Fruit fly (Drosophila melanogaster) whole organism, embryonic: ENCODE data around the gene Cyp12a4.
A peak's percentile ranks its signal among the peaks of the same experiment; 100 is the strongest.

Experiments
- Adf1 ChIP-seq: fragments of 200-800 bp; sonication (Bioruptor generic); IDR thresholded peaks from 2 replicates; pipeline ENCODE4 v1.3.6; 2022; ENCODE audit warnings: missing biosample characterization, missing genetic modification characterization
- Aef1 ChIP-seq: fragments of 200-800 bp; sonication (Bioruptor generic); IDR thresholded peaks from 3 replicates; pipeline ENCODE4 v1.3.6; 2022; ENCODE audit warnings: missing biosample characterization, missing genetic modification characterization
- BtbVII ChIP-seq: fragments of 200-800 bp; sonication (Bioruptor generic); optimal IDR thresholded peaks from 3 replicates; lab custom pipeline; 2017; ENCODE audit warnings: missing biosample characterization, mild to moderate bottlenecking, missing genetic modification characterization
- CG10267 ChIP-seq: fragments of 200-800 bp; sonication (Bioruptor generic); optimal IDR thresholded peaks from 2 replicates; lab custom pipeline; 2018; ENCODE audit warnings: missing biosample characterization, mild to moderate bottlenecking, missing genetic modification characterization, moderate library complexity
- CG10274 ChIP-seq: fragments of 200-800 bp; sonication (Bioruptor generic); optimal IDR thresholded peaks from 3 replicates; lab custom pipeline; 2017; ENCODE audit warnings: missing biosample characterization, mild to moderate bottlenecking, missing genetic modification characterization
- CG10366 ChIP-seq: fragments of 200-800 bp; sonication (Bioruptor generic); IDR thresholded peaks from 2 replicates; pipeline ENCODE4 v1.3.6; 2022; ENCODE audit warnings: missing biosample characterization, missing genetic modification characterization
- CG11723 ChIP-seq: fragments of 200-800 bp; sonication (Bioruptor generic); optimal IDR thresholded peaks from 2 replicates; lab custom pipeline; 2017; ENCODE audit warnings: missing biosample characterization, mild to moderate bottlenecking, missing genetic modification characterization
- CG12071 ChIP-seq: fragments of 200-800 bp; sonication (Bioruptor generic); optimal IDR thresholded peaks from 3 replicates; lab custom pipeline; 2018; ENCODE audit warnings: missing biosample characterization, mild to moderate bottlenecking, missing genetic modification characterization
- CG12769 ChIP-seq: fragments of 200-800 bp; sonication (Bioruptor generic); optimal IDR thresholded peaks from 2 replicates; lab custom pipeline; 2019; ENCODE audit warnings: missing biosample characterization, mild to moderate bottlenecking, missing genetic modification characterization, moderate library complexity
- CG13775 ChIP-seq: fragments of 200-800 bp; sonication (Bioruptor generic); optimal IDR thresholded peaks from 3 replicates; lab custom pipeline; 2017; ENCODE audit warnings: missing biosample characterization, mild to moderate bottlenecking, missing genetic modification characterization
- CG14050 ChIP-seq: fragments of 200-800 bp; sonication (Bioruptor generic); IDR thresholded peaks from 3 replicates; pipeline ENCODE4 v1.3.6; 2022; ENCODE audit warnings: missing biosample characterization, missing genetic modification characterization
- CG15514 ChIP-seq: fragments of 200-800 bp; sonication (Bioruptor generic); optimal IDR thresholded peaks from 3 replicates; lab custom pipeline; 2017; ENCODE audit warnings: missing biosample characterization, missing genetic modification characterization, mild to moderate bottlenecking, moderate library complexity, missing genetic modification reagents
- CG2199 ChIP-seq: fragments of 200-800 bp; sonication (Bioruptor generic); IDR thresholded peaks from 3 replicates; pipeline ENCODE4 v1.3.6; 2022; ENCODE audit warnings: missing biosample characterization, missing genetic modification characterization
- CG2875 ChIP-seq: fragments of 200-800 bp; sonication (Bioruptor generic); optimal IDR thresholded peaks from 2 replicates; lab custom pipeline; 2017; ENCODE audit warnings: missing biosample characterization, mild to moderate bottlenecking, missing genetic modification characterization, missing genetic modification reagents
- CG4424 ChIP-seq: fragments of 200-800 bp; sonication (Bioruptor generic); optimal IDR thresholded peaks from 3 replicates; lab custom pipeline; 2016; ENCODE audit warnings: missing biosample characterization, missing genetic modification characterization
- CG4707 ChIP-seq: fragments of 200-800 bp; sonication (Bioruptor generic); optimal IDR thresholded peaks from 2 replicates; lab custom pipeline; 2018; ENCODE audit warnings: missing biosample characterization, mild to moderate bottlenecking, missing genetic modification characterization, moderate library complexity
- CG4854 ChIP-seq: fragments of 200-800 bp; sonication (Bioruptor generic); optimal IDR thresholded peaks from 2 replicates; lab custom pipeline; 2016; ENCODE audit warnings: missing biosample characterization, missing genetic modification characterization, inconsistent platforms
- CG7786 ChIP-seq: fragments of 200-800 bp; sonication (Bioruptor generic); optimal IDR thresholded peaks from 2 replicates; lab custom pipeline; 2016; ENCODE audit warnings: missing biosample characterization, missing genetic modification characterization
- CG8359 ChIP-seq: fragments of 200-800 bp; sonication (Bioruptor generic); optimal IDR thresholded peaks from 2 replicates; lab custom pipeline; 2017; ENCODE audit warnings: missing biosample characterization, mild to moderate bottlenecking, missing genetic modification characterization, borderline replicate concordance
- D ChIP-seq, 2 experiments: fragments of 200-800 bp in 1 of 2; fragments of >200 bp in 1 of 2; sonication (Bioruptor generic) in 1 of 2; optimal IDR thresholded peaks; 2 replicates in 1 of 2; 3 replicates in 1 of 2; lab custom pipeline; 2017; ENCODE audit warnings: mild to moderate bottlenecking in 1 of 2, missing biosample characterization in 1 of 2, missing genetic modification characterization in 1 of 2, missing genetic modification reagents in 1 of 2
- Dll ChIP-seq: fragments of 200-800 bp; sonication (Bioruptor generic); IDR thresholded peaks from 4 replicates; pipeline ENCODE4 v1.3.6; 2022; ENCODE audit warnings: missing biosample characterization, missing genetic modification characterization; ENCODE audit not compliant: partially characterized antibody
- GATAe ChIP-seq: fragments of 200-800 bp; sonication (Bioruptor generic); conservative IDR thresholded peaks from 2 replicates; pipeline ENCODE4 v1.3.6; 2022; ENCODE audit warnings: missing biosample characterization, missing genetic modification characterization
- HHEX ChIP-seq: fragments of 200-800 bp; sonication (Bioruptor generic); optimal IDR thresholded peaks from 3 replicates; lab custom pipeline; 2017; ENCODE audit warnings: missing biosample characterization, mild to moderate bottlenecking, missing genetic modification characterization, missing genetic modification reagents
- MBD-R2 ChIP-seq: fragments of 200-800 bp; sonication (Bioruptor generic); IDR thresholded peaks from 2 replicates; pipeline ENCODE4 v1.3.6; 2022; ENCODE audit warnings: missing biosample characterization, missing genetic modification characterization
- Myb ChIP-seq: fragments of 200-800 bp; sonication (Bioruptor generic); optimal IDR thresholded peaks from 2 replicates; lab custom pipeline; 2016; ENCODE audit warnings: missing biosample characterization, missing genetic modification characterization
- Nf-YA ChIP-seq: fragments of 200-800 bp; sonication (Bioruptor generic); IDR thresholded peaks from 2 replicates; pipeline ENCODE4 v1.3.6; 2022; ENCODE audit warnings: missing biosample characterization, missing genetic modification characterization
- Opbp ChIP-seq: fragments of 200-800 bp; sonication (Bioruptor generic); IDR thresholded peaks from 3 replicates; pipeline ENCODE4 v1.3.6; 2022; ENCODE audit warnings: missing biosample characterization, missing genetic modification characterization; ENCODE audit not compliant: partially characterized antibody
- Optix ChIP-seq: fragments of 200-800 bp; sonication (Bioruptor generic); IDR thresholded peaks from 3 replicates; pipeline ENCODE4 v1.3.6; 2022; ENCODE audit warnings: missing biosample characterization, missing genetic modification characterization
- Ptx1 ChIP-seq: fragments of 200-800 bp; sonication (Bioruptor generic); IDR thresholded peaks from 2 replicates; pipeline ENCODE4 v1.3.6; 2022; ENCODE audit warnings: missing biosample characterization, missing genetic modification characterization
- az2 ChIP-seq: fragments of 200-800 bp; sonication (Bioruptor generic); optimal IDR thresholded peaks from 3 replicates; lab custom pipeline; 2016; ENCODE audit warnings: missing biosample characterization, missing genetic modification characterization
- ci ChIP-seq: fragments of 200-800 bp; sonication (Bioruptor generic); IDR thresholded peaks from 3 replicates; pipeline ENCODE4 v1.3.6; 2022; ENCODE audit warnings: missing biosample characterization, missing genetic modification characterization
- cwo ChIP-seq: fragments of 200-800 bp; sonication (Bioruptor generic); optimal IDR thresholded peaks from 3 replicates; lab custom pipeline; 2017; ENCODE audit warnings: missing biosample characterization, missing genetic modification characterization, mild to moderate bottlenecking, moderate library complexity, missing genetic modification reagents
- dati ChIP-seq: fragments of 200-800 bp; sonication (Bioruptor generic); IDR thresholded peaks from 2 replicates; pipeline ENCODE4 v1.3.6; 2022; ENCODE audit warnings: missing biosample characterization, missing genetic modification characterization
- gce ChIP-seq: fragments of 200-800 bp; sonication (Bioruptor generic); IDR thresholded peaks from 3 replicates; pipeline ENCODE4 v1.3.6; 2022; ENCODE audit warnings: missing biosample characterization, missing genetic modification characterization
- gfzf ChIP-seq: fragments of 200-800 bp; sonication (Bioruptor generic); optimal IDR thresholded peaks from 2 replicates; lab custom pipeline; 2016; ENCODE audit warnings: missing biosample characterization, mild to moderate bottlenecking, missing genetic modification characterization, moderate library complexity
- gsb ChIP-seq: fragments of 200-800 bp; sonication (Bioruptor generic); IDR thresholded peaks from 2 replicates; pipeline ENCODE4 v1.3.6; 2022; ENCODE audit warnings: missing biosample characterization, missing genetic modification characterization
- hth ChIP-seq: fragments of >200 bp; optimal IDR thresholded peaks from 2 replicates; lab custom pipeline; 2017; ENCODE audit warnings: inconsistent platforms
- lab ChIP-seq: fragments of 200-800 bp; sonication (Bioruptor generic); optimal IDR thresholded peaks from 3 replicates; lab custom pipeline; 2017; ENCODE audit warnings: missing biosample characterization, missing genetic modification characterization, mild to moderate bottlenecking, moderate library complexity, missing genetic modification reagents
- onecut ChIP-seq: fragments of 200-800 bp; sonication (Bioruptor generic); IDR thresholded peaks from 2 replicates; pipeline ENCODE4 v1.3.6; 2022; ENCODE audit warnings: missing biosample characterization, missing genetic modification characterization
- peb ChIP-seq: fragments of 200-800 bp; sonication (Bioruptor generic); IDR thresholded peaks from 2 replicates; pipeline ENCODE4 v1.3.6; 2022; ENCODE audit warnings: missing biosample characterization, missing genetic modification characterization
- pita ChIP-seq: fragments of 200-800 bp; sonication (Bioruptor generic); optimal IDR thresholded peaks from 2 replicates; lab custom pipeline; 2017; ENCODE audit warnings: missing biosample characterization, mild to moderate bottlenecking, missing genetic modification characterization
- sens ChIP-seq: fragments of 200-800 bp; sonication (Bioruptor generic); peaks from one replicate; lab custom pipeline; 2016; ENCODE audit warnings: missing biosample characterization, missing genetic modification characterization
- slbo ChIP-seq: fragments of 200-800 bp; sonication (Bioruptor generic); IDR thresholded peaks from 2 replicates; pipeline ENCODE4 v1.3.6; 2022; ENCODE audit warnings: missing biosample characterization, missing genetic modification characterization
- stc ChIP-seq: fragments of 200-800 bp; sonication (Bioruptor generic); IDR thresholded peaks from 2 replicates; pipeline ENCODE4 v1.3.6; 2022; ENCODE audit warnings: missing biosample characterization, missing genetic modification characterization
- toy ChIP-seq: fragments of 200-800 bp; sonication (Bioruptor generic); IDR thresholded peaks from 2 replicates; pipeline ENCODE4 v1.3.6; 2022; ENCODE audit warnings: missing biosample characterization, missing genetic modification characterization
- unc-4 ChIP-seq: fragments of 200-800 bp; sonication (Bioruptor generic); IDR thresholded peaks from 2 replicates; pipeline ENCODE4 v1.3.6; 2022; ENCODE audit warnings: missing biosample characterization, missing genetic modification characterization; ENCODE audit not compliant: partially characterized antibody
- unpg ChIP-seq: fragments of 200-800 bp; sonication (Bioruptor generic); optimal IDR thresholded peaks from 3 replicates; lab custom pipeline; 2018; ENCODE audit warnings: missing biosample characterization, mild to moderate bottlenecking, missing genetic modification characterization, moderate library complexity
- z ChIP-seq: fragments of 200-800 bp; sonication (Bioruptor generic); IDR thresholded peaks from 3 replicates; pipeline ENCODE4 v1.3.6; 2022; ENCODE audit warnings: missing biosample characterization, missing genetic modification characterization
- zen2 ChIP-seq: fragments of 200-800 bp; sonication (Bioruptor generic); IDR thresholded peaks from 3 replicates; pipeline ENCODE4 v1.3.6; 2022; ENCODE audit warnings: missing biosample characterization, missing genetic modification characterization; ENCODE audit not compliant: partially characterized antibody

Gene Cyp12a4

dm6 chr3R:19166077-19166778, 31.3 kb downstream of the Cyp12a4 start (continued):
- TF ChIP-seq z (GFP tag; lab: Robert Waterston, UW) (no peak), cwo (no peak), CG10267 (tag; lab: Kevin White, UChicago) (no peak), gsb (GFP tag; lab: Robert Waterston, UW) (no peak), unc-4 (peak; percentile 10; the same call in 1 of the 2 replicates), onecut (GFP tag; lab: Robert Waterston, UW) (no peak), toy (GFP tag; lab: Robert Waterston, UW) (no peak), CG4707 (GFP tag; lab: Kevin White, UChicago) (peak; percentile 27), CG11723 (no peak), Myb (GFP tag; lab: Kevin White, UChicago) (no peak), CG12769 (tag; lab: Kevin White, UChicago) (peak; percentile 35), CG4424 (GFP tag; lab: Kevin White, UChicago) (no peak), CG12071 (GFP tag; lab: Kevin White, UChicago) (no peak), stc (GFP tag; lab: Robert Waterston, UW) (no peak), slbo (GFP tag; lab: Robert Waterston, UW) (no peak), Adf1 (GFP tag; lab: Robert Waterston, UW) (no peak), az2 (GFP tag; lab: Kevin White, UChicago) (peak; percentile 62), MBD-R2 (GFP tag; lab: Robert Waterston, UW) (no peak), ci (GFP tag; lab: Robert Waterston, UW) (no peak), pita (GFP tag; lab: Kevin White, UChicago) (no peak), zen2 (0 out of 3 replicates have a peak, but pooled peaks have one; percentile 1), CG2199 (GFP tag; lab: Robert Waterston, UW) (0 out of 3 replicates have a peak, but pooled peaks have one; percentile 35), CG15514 (GFP tag; lab: Kevin White, UChicago) (no peak), CG13775 (peak; percentile 0), gce (GFP tag; lab: Robert Waterston, UW) (no peak), Optix (GFP tag; lab: Robert Waterston, UW) (no peak), peb (GFP tag; lab: Robert Waterston, UW) (no peak), D (optimal IDR thresholded peaks at IDR 0.05; lab: Kevin White, UChicago) (no peak), D (GFP tag; optimal IDR thresholded peaks at IDR 0.05; lab: Kevin White, UChicago) (no peak), gfzf (no peak), lab (GFP tag; lab: Kevin White, UChicago) (no peak), CG4854 (GFP tag; lab: Kevin White, UChicago) (no peak), CG14050 (GFP tag; lab: Robert Waterston, UW) (no peak), Dll (GFP tag; lab: Robert Waterston, UW) (0 out of 4 replicates have a peak, but pooled peaks have one; percentile 19), BtbVII (GFP tag; lab: Kevin White, UChicago) (no peak), CG2875 (GFP tag; lab: Kevin White, UChicago) (no peak), Opbp (no peak), unpg (GFP tag; lab: Kevin White, UChicago) (no peak), hth (no peak), Ptx1 (GFP tag; lab: Robert Waterston, UW) (no peak), CG10366 (GFP tag; lab: Robert Waterston, UW) (no peak), HHEX (GFP tag; lab: Kevin White, UChicago) (no peak), CG8359 (no peak), CG10274 (GFP tag; lab: Kevin White, UChicago) (no peak), GATAe (no peak), Nf-YA (0 out of 2 replicates have a peak, but pooled peaks have one; percentile 12), dati (GFP tag; lab: Robert Waterston, UW) (no peak), sens (GFP tag; lab: Kevin White, UChicago) (peak; percentile 83), CG7786 (no peak), Aef1 (GFP tag; lab: Robert Waterston, UW) (no peak)
